Fruit fly (Drosophila melanogaster) whole organism: ENCODE results near the gene CG10616.

Source experiments
- Dll ChIP-seq: fragments of >200 bp; optimal IDR thresholded peaks from 2 replicates; lab custom pipeline; 2017
- pan ChIP-seq: fragments of >200 bp; optimal IDR thresholded peaks from 2 replicates; lab custom pipeline; 2017
- psq ChIP-seq: fragments of >200 bp; optimal IDR thresholded peaks from 2 replicates; lab custom pipeline; 2017

dm6 chr3L:12501249-12501648, 29.7 kb downstream of the CG10616 start, which contains the start of the genes CG10638 and CG10681:
- no peak for TF ChIP-seq pan
- no peak for TF ChIP-seq Dll
- no peak for TF ChIP-seq psq (lab: Kevin White, UChicago)
